Worm (Caenorhabditis elegans) whole organism, midembryonic: ENCODE data around the gene srw-54.

Experiments
- T22C8.4 ChIP-seq: fragments of 200-800 bp; sonication (Bioruptor generic); IDR thresholded peaks from 2 replicates; pipeline ENCODE4 v1.3.6; 2022; ENCODE audit warnings: missing genetic modification characterization, missing compliant biosample characterization
- cog-1 ChIP-seq: sonication (generic microtip); optimal IDR thresholded peaks from 2 replicates; lab custom pipeline; 2016; ENCODE audit warnings: missing genetic modification characterization, missing compliant biosample characterization
- flt-1 ChIP-seq: fragments of 200-800 bp; sonication (Bioruptor generic); IDR thresholded peaks from 2 replicates; pipeline ENCODE4 v1.3.6; 2022; ENCODE audit warnings: missing genetic modification characterization, missing compliant biosample characterization
- klf-2 ChIP-seq: fragments of 200-800 bp; sonication (Bioruptor generic); conservative IDR thresholded peaks from 2 replicates; pipeline ENCODE4 v1.3.6; 2022; ENCODE audit warnings: missing genetic modification reagents, missing genetic modification characterization, missing compliant biosample characterization
- med-1 ChIP-seq: sonication (generic microtip); optimal IDR thresholded peaks from 2 replicates; lab custom pipeline; 2017; ENCODE audit warnings: missing genetic modification characterization, mild to moderate bottlenecking, missing compliant biosample characterization, antibody characterized with exemption, missing genetic modification reagents; ENCODE audit not compliant: insufficient read depth
- ref-1 ChIP-seq: fragments of 200-800 bp; sonication (Bioruptor generic); conservative IDR thresholded peaks from 2 replicates; pipeline ENCODE4 v1.3.6; 2022; ENCODE audit warnings: missing genetic modification reagents, missing genetic modification characterization, missing compliant biosample characterization
- tab-1 ChIP-seq: fragments of 200-800 bp; sonication (Bioruptor generic); IDR thresholded peaks from 2 replicates; pipeline ENCODE4 v1.3.6; 2022; ENCODE audit warnings: missing genetic modification characterization, missing compliant biosample characterization
- ztf-23 ChIP-seq: fragments of 200-800 bp; sonication (Bioruptor generic); IDR thresholded peaks from 2 replicates; pipeline ENCODE4 v1.3.6; 2022; ENCODE audit warnings: missing genetic modification reagents, missing genetic modification characterization, missing compliant biosample characterization
- ztf-29 ChIP-seq: fragments of 200-800 bp; sonication (Bioruptor generic); IDR thresholded peaks from 2 replicates; pipeline ENCODE4 v1.3.6; 2022; ENCODE audit warnings: missing genetic modification reagents, missing genetic modification characterization, missing compliant biosample characterization

The srw-54 gene

ce11 chrV:16610791-16611385, at the start of gene srw-54:
srw-54 (plus strand) TSS chrV:16611335.
- TF ChIP-seq ztf-23 (GFP tag; lab: Robert Waterston, UW) (no peak), flt-1 (GFP tag; lab: Robert Waterston, UW) (no peak), tab-1 (GFP tag; lab: Robert Waterston, UW) (no peak), klf-2 (GFP tag; lab: Robert Waterston, UW) (no peak), med-1 (GFP tag; lab: Kevin White, UChicago) (no peak), ref-1 (no peak), T22C8.4 (GFP tag; lab: Robert Waterston, UW) (no peak), cog-1 (tag; lab: Kevin White, UChicago) (no peak), ztf-29 (GFP tag; lab: Robert Waterston, UW) (no peak)

ce11 chrV:16565639-16566038, 45.5 kb upstream of the srw-54 start, which contains the start of gene sru-45:
sru-45 (plus strand) TSS chrV:16565939.
- no peak for TF ChIP-seq tab-1 (GFP tag; lab: Robert Waterston, UW)
- TF ChIP-seq klf-2 (GFP tag; lab: Robert Waterston, UW) = no peak
- no peak for TF ChIP-seq ztf-23 (GFP tag; lab: Robert Waterston, UW)
- TF ChIP-seq cog-1 (tag; lab: Kevin White, UChicago) = no peak
- TF ChIP-seq ref-1 = no peak
- TF ChIP-seq med-1 (GFP tag; lab: Kevin White, UChicago) = no peak
- TF ChIP-seq flt-1 (GFP tag; lab: Robert Waterston, UW) = no peak
- no peak for TF ChIP-seq ztf-29 (GFP tag; lab: Robert Waterston, UW)
- TF ChIP-seq T22C8.4 (GFP tag; lab: Robert Waterston, UW) = no peak

- TF ChIP-seq T22C8.4 (GFP tag; lab: Robert Waterston, UW) (no peak), ztf-29 (GFP tag; lab: Robert Waterston, UW) (no peak), cog-1 (tag; lab: Kevin White, UChicago) (no peak), ref-1 (no peak), tab-1 (GFP tag; lab: Robert Waterston, UW) (no peak), ztf-23 (GFP tag; lab: Robert Waterston, UW) (no peak), flt-1 (GFP tag; lab: Robert Waterston, UW) (no peak), med-1 (GFP tag; lab: Kevin White, UChicago) (no peak), klf-2 (GFP tag; lab: Robert Waterston, UW) (no peak)
Observed at ce11 chrV:16568056-16568455, 43.1 kb upstream of the srw-54 start.

- TF ChIP-seq flt-1 (GFP tag; lab: Robert Waterston, UW) = no peak
Observed at ce11 chrV:16570697-16571096, 40.4 kb upstream of the srw-54 start, which contains the start of gene nhr-233. nhr-233 (minus strand) TSS chrV:16570797.

ce11 chrV:16573168-16573567, 38.0 kb upstream of the srw-54 start, which contains the start of gene str-149:
str-149 (plus strand) TSS chrV:16573468.
- TF ChIP-seq med-1 (GFP tag; lab: Kevin White, UChicago) (no peak), T22C8.4 (GFP tag; lab: Robert Waterston, UW) (no peak), ztf-29 (GFP tag; lab: Robert Waterston, UW) (no peak), klf-2 (GFP tag; lab: Robert Waterston, UW) (no peak), ref-1 (no peak), tab-1 (GFP tag; lab: Robert Waterston, UW) (no peak), flt-1 (GFP tag; lab: Robert Waterston, UW) (no peak), cog-1 (tag; lab: Kevin White, UChicago) (no peak), ztf-23 (GFP tag; lab: Robert Waterston, UW) (no peak)

- no peak for TF ChIP-seq ztf-23 (GFP tag; lab: Robert Waterston, UW)
- TF ChIP-seq med-1 (GFP tag; lab: Kevin White, UChicago) = no peak
- no peak for TF ChIP-seq ref-1
- TF ChIP-seq tab-1 (GFP tag; lab: Robert Waterston, UW) = no peak
- no peak for TF ChIP-seq T22C8.4 (GFP tag; lab: Robert Waterston, UW)
- TF ChIP-seq cog-1 (tag; lab: Kevin White, UChicago) = no peak
Observed at ce11 chrV:16575900-16576299, 35.2 kb upstream of the srw-54 start, which contains the start of gene str-151. str-151 (plus strand) TSS chrV:16576200.

- TF ChIP-seq ztf-23 (GFP tag; lab: Robert Waterston, UW) = no peak
Observed at ce11 chrV:16580424-16580823, 30.7 kb upstream of the srw-54 start, which contains the start of gene nhr-271. nhr-271 (minus strand) TSS chrV:16580524.

- TF ChIP-seq cog-1 (tag; lab: Kevin White, UChicago) (no peak), ztf-29 (GFP tag; lab: Robert Waterston, UW) (no peak), ztf-23 (GFP tag; lab: Robert Waterston, UW) (no peak), ref-1 (no peak), tab-1 (GFP tag; lab: Robert Waterston, UW) (no peak), med-1 (GFP tag; lab: Kevin White, UChicago) (no peak), klf-2 (GFP tag; lab: Robert Waterston, UW) (no peak), flt-1 (GFP tag; lab: Robert Waterston, UW) (no peak), T22C8.4 (GFP tag; lab: Robert Waterston, UW) (no peak)
Observed at ce11 chrV:16581061-16581460, 30.1 kb upstream of the srw-54 start.

ce11 chrV:16582973-16583372, 28.2 kb upstream of the srw-54 start, which contains the start of gene str-150:
str-150 (plus strand) TSS chrV:16583273.
- TF ChIP-seq ref-1 = no peak
- TF ChIP-seq med-1 (GFP tag; lab: Kevin White, UChicago) = no peak
- TF ChIP-seq ztf-29 (GFP tag; lab: Robert Waterston, UW) = no peak
- no peak for TF ChIP-seq ztf-23 (GFP tag; lab: Robert Waterston, UW)
- no peak for TF ChIP-seq T22C8.4 (GFP tag; lab: Robert Waterston, UW)
- TF ChIP-seq cog-1 (tag; lab: Kevin White, UChicago) = no peak
- TF ChIP-seq tab-1 (GFP tag; lab: Robert Waterston, UW) = no peak
- no peak for TF ChIP-seq klf-2 (GFP tag; lab: Robert Waterston, UW)
- TF ChIP-seq flt-1 (GFP tag; lab: Robert Waterston, UW) = no peak
